Worm (Caenorhabditis elegans): ENCODE results near the gene srh-200.

ce11 chrV:7634657-7635056 lies 18.8 kb downstream of the srh-200 start, which contains the start of gene srd-31:
- TF ChIP-seq unc-39 (tag; optimal IDR thresholded peaks at IDR 0.05) (no peak), nhr-76 (tag; optimal IDR thresholded peaks at IDR 0.05) (no peak), blmp-1 (tag; optimal IDR thresholded peaks at IDR 0.05) (no peak), elt-1 (tag; optimal IDR thresholded peaks at IDR 0.05; ENCODE audit: borderline replicate concordance, insufficient read depth) (no peak)
